Fruit fly (Drosophila melanogaster) S2 (cell line): ENCODE data around the gene CG42331.

Source experiments
- CG8478 ChIP-seq: fragments of >200 bp; optimal IDR thresholded peaks from 2 replicates; lab custom pipeline; 2018
- CTCF ChIP-seq, 2 experiments: fragments of >200 bp; optimal IDR thresholded peaks; 2 replicates each; lab custom pipeline; 2018

The CG42331 gene

DNA sequence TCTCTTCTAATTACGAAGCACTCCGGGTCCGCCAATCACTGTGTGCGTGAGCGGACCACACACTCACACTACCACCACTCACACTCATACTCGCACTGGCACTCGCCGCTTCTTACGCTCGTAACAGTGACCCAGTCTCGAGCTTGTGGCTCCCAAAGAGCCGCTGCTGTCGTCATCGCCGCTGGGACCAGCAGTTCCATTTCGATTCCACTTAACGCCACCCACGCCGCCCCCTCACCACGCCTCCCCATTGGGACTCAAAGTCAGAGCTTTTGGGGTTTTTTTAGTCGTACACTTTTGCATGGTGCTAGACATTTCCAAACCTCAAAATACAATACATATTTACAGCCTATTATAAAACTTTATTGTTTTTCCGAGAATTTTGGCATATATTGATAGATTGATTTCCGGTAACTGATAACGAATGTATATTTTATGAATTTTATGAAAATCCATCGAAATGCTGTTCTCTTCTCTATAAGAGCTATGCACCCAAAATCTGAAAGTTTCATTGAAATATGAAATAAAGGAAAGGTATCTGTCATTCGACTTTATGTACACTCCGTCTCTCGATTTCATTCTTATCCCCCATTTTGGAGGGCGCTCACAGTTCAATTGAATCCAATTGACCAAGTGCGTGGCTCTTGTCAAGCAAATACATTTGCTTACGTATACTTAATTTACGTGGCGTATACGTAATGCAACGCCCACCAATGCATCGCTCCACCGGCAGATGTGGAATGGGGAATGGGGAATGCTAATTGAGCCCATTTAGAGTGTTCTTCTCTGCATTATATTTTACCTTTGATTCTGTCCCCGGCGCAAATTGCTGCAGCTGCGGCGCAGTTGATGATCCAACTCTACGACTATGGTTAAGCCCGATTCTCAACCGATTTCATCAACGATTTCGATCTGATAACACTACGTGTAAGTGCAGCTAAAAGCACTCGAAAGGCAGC lies at the start of gene CG42331:
Gene CG42331, plus strand, starts transcription at position 909 of the 959 bp plus-strand sequence.
- TF ChIP-seq CG8478 (lab: Kevin White, UChicago) (no peak), CTCF (optimal IDR thresholded peaks at IDR 0.05; lab: Kevin White, UChicago) (no peak)

DNA sequence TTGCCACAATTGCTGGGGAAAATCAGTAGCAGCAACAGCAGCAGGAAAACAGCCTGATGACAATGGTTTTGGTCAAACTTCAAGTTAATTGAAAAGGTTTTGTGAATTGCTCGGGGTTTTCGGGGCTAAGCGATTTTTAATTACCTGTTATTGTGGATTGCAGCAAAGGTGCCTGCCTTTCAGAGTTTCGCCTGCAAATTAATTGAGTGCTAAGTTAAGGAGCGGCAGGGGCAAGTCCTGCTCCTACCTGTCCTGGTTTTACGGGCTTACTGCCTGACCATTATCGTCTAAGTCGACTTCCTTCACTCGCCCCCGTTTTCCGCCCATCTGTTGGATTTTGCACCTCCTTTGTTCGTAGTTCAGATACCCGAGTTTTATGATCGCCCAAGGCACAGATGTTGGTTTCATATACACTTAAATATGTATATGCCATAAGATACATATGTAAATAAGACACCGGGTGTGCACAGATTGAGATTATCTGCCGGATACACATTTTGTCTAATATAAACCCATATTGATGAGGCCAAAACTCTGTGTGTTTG lies 45.6 kb upstream of the CG42331 start:
- TF ChIP-seq CTCF (optimal IDR thresholded peaks at IDR 0.05; lab: Kevin White, UChicago) (no peak), CG8478 (lab: Kevin White, UChicago) (no peak)

DNA sequence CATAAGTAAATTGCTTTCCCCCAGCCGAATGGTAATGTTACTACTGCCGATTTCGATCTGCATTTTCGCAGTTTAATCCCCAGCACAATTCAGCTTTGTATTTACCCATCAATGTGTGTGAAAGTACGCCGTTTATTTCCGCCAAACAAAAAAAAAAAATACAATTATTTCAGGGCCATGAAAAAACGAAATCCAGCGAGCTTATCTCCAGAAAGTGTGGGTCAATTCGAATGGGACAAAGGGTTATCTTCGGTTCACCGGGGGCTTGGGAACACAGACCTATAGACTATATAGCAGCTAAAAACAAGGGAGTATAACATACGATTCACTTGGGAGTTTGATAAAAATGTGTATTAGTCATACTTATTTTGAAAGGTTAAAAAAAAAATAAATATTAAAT lies 44.9 kb upstream of the CG42331 start:
- TF ChIP-seq CTCF (optimal IDR thresholded peaks at IDR 0.05; lab: Kevin White, UChicago), result no peak
- no peak for TF ChIP-seq CG8478 (lab: Kevin White, UChicago)

DNA sequence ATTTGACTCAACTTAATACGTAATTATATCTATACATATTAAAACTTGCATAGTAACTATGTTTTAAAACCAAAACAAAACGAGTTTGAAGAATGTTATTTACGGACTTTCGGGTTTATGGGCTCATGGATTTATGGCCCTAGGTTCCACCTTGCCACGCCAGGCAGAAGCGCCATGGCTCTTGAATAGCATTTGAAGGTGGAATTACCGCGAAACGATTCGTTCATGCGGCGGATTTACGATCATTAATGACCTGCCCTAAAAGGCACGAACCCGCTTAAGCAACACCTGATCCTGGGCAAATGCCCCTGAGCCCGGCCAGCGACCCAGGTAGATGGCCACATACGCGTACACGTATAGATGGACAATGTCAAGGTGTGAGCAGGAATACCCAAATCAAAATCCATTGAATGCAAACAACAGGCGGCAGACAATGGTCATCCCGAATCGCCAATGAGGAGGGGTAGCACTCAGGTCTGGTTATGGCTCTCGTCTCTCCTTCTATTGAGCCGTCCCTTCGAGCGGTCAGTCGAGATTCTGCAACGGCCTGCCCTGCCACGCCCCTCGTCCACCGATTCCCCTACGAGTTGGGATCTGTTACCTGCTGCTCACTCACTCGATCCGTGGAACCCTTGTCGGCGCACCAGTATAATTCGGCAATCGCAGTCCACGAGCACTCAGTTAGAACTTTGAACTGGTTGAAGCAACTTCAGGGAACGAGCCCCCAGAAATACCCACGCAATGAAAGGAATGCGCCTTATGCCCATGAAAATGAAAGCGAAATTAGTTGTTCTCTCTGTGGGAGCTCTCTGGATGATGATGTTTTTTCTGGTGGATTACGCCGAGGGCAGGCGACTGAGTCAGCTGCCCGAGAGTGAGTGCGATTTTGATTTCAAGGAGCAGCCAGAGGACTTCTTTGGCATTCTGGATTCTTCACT lies 22.7 kb upstream of the CG42331 start, which contains the start of gene tld:
Gene tld, plus strand, starts transcription at position 677 of the 938 bp plus-strand sequence.
- TF ChIP-seq CTCF (optimal IDR thresholded peaks at IDR 0.05; lab: Kevin White, UChicago), result no peak
- no peak for TF ChIP-seq CG8478 (lab: Kevin White, UChicago)

DNA sequence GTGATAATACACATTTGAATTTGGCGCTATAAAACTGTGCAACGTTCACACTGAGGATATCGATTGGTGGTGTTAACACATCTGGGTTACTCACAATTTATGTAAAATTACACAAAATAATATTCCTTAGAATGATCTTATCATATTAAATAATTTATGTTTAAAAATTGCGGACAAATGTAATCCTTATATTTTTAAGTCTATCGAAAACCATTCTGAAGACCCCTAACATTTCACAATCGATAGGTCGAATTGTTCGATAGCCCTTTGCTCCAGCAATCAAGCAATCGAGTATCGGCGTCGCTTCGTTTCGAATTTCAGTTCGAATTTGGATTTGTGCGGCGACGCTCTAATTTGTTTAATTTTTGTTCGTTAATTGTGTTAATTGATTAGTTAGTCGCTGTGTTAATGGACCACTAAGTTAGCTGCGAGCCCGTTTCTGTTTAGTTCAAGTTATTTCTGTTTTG lies 18.4 kb upstream of the CG42331 start, which contains the start of gene asp:
Gene asp, plus strand, starts transcription at position 289 of the 467 bp plus-strand sequence.
- TF ChIP-seq CTCF (optimal IDR thresholded peaks at IDR 0.05; lab: Kevin White, UChicago) (no peak), CG8478 (lab: Kevin White, UChicago) (no peak)

DNA sequence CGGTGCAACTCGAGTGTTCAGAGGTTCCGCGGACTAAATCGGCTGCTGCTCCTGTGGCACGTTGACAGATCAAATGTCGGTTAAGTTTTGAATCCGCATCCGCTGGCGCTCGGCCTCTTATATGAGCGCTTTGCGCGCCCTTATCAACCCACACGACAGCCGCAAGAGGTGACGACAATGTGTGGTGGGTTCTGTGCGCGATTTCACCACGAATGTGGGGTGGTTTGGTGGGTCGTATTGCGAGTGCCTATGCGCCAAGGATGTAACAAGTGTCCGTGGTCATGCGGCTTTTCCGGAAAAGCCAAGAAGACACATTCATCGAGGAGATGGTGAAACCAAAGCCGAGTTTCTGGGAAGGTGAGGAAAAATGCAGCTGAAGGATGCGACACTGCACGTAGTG lies 7.0 kb upstream of the CG42331 start, which contains the start of gene AstA:
Gene AstA, minus strand, starts transcription at position 101 of the 400 bp plus-strand sequence.
- TF ChIP-seq CTCF (optimal IDR thresholded peaks at IDR 0.05; lab: Kevin White, UChicago) (no peak), CG8478 (lab: Kevin White, UChicago) (no peak)

DNA sequence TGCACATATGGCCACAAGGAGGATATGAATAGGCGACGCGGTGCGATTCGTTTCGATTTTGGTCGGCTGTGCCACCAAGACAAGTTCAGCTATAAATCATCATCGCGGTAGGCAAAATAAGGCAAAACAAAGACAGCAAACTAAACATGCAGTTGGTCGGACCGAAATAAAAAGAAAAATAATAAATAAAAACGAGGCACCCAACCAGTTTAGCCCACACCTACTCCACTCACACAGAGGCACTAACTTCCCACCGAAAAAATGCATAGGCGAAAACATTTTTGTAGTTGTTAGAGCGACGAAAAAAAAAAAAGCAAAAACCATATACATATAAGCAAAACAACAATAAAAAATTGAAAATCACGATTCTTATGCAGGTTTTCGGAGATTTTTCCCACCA lies 5.3 kb upstream of the CG42331 start:
- no peak for TF ChIP-seq CTCF (optimal IDR thresholded peaks at IDR 0.05; lab: Kevin White, UChicago)
- no peak for TF ChIP-seq CG8478 (lab: Kevin White, UChicago)

DNA sequence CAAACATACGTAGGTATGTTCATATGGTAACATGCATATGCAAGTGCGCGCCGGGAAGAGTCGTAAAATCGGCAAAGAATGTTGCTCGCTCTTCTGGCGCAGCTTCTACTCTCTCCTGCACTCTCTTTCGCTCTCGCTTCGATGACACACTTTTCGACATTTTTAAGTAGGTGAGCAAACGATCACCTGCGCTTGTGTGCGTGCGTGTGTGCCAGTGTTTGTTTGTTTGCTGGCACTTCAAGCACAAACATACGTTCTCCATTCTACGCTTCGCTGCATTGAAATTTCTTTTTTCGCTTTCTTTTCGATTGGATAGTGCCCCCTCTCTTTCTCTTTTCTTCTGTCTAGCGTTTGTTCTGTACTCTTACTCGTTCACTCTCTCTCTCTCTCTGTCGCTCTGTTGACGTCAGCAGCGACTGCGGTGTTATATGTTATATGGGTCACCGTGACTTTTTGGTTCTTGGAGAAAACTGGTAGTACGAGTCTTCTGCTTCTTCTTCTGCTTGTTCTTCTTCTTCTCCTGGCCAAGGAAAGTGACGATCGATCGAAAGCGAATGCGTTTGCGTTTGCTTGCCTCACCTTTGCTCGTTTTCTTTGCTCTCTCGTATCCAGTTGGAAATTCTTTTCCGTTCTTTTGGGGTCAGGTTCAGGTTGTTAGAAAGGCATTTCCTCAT lies 4.2 kb upstream of the CG42331 start:
- TF ChIP-seq CG8478 (lab: Kevin White, UChicago) (no peak), CTCF (optimal IDR thresholded peaks at IDR 0.05; lab: Kevin White, UChicago) (no peak)

DNA sequence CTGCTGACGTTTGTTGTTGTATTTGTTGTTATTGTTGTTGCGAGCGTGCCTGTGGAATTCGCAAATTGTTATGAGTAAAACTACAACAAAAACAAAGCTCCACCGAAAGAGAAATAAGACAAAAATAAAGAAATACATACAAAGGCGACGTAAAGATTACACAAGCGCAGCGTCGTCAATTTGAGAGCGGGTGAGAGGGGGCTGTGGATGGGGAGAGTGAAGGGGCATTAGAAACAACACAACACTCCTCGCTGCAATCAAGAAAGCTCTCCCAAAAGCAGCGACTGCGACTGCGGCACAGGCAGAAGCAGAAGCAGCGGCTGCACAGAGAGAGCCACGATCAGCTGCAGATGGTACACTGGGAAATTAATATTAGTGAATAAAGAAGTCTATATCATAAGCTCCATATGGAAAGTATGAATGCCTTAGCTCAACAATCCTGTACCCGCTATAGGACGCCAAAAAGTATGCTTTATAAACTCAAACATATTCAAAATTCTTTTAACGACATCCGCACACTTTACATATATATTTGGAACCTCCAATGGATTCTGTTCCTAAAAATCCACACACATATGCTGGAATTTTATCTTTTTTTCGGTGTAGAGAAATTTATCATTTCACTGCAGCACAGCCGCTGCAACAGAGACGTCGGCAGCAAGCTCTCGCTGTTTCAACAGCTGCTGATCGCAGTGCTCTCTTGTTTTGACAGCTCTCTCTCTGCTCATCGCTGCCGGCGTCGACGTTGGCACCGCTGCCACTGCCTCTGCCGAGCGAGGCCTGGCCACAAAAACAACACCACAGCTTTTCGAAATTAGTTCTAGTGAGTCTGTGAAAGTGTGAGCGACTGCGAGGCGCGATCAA lies 3.2 kb upstream of the CG42331 start, which contains the start of gene CG13631:
Gene CG13631, plus strand, starts transcription at position 814 of the 864 bp plus-strand sequence.
- TF ChIP-seq CTCF (optimal IDR thresholded peaks at IDR 0.05; lab: Kevin White, UChicago), result no peak
- TF ChIP-seq CG8478 (lab: Kevin White, UChicago), result no peak

DNA sequence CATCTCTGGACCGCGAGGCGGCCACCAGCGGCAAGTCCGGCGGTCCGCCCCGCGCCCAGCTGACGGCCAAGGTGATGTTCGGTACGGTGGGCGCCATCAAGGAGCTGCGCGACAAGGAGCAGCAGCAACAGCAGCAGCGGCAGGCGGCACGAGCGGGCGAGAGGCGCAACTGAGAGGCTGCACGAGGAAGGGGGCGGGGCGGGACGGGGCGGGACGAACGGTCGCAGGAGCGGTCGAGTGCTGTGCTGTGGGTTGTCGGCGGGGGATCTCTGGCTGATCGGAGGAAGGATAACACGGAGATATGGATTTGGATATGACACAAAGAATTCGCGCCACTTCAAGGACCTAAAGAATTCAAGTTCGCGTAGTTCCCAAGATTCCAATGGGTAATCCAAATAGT lies 2.4 kb upstream of the CG42331 start:
- TF ChIP-seq CTCF (optimal IDR thresholded peaks at IDR 0.05; lab: Kevin White, UChicago), result no peak
- no peak for TF ChIP-seq CG8478 (lab: Kevin White, UChicago)

DNA sequence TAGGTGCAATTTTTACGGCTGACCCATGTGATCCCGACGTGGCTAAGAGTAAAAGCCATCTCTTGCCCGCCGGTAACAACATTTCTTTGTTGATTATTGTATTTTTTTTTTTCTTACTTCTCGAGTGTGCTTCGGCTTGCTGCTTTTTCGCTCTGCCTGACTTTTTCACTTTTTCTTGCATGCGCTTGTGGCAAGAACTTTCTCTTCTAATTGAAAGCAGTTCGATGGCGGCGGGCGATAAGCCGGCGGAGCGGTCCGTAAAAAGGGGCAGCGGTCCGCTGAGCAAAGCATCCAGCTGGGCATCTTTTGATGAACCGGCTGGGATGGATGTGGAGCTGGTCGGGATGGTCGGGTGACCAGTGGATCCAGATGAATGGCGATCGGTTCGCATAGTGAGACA lies 1.0 kb downstream of the CG42331 start:
- TF ChIP-seq CG8478 (lab: Kevin White, UChicago) (no peak), CTCF (optimal IDR thresholded peaks at IDR 0.05; lab: Kevin White, UChicago) (no peak)

DNA sequence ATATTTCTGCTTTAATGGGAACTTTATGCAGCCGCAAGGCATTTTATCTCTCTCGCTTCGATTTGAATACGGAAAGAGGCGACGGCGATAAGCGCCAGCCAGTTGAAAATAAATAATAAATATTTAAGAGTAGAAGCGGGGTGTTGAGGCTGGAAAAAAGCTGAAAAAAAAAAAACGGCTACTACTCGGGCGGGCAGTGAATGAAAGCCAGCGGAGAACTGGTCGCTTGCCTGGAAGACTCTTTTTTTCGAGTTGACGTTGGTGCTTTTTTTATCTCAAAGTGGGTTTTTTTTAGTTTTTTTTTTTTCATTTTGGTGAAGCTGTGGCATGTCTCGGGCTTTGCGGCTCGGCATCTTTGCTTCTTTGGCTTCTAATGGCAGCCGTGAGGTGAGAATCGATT lies 1.4 kb downstream of the CG42331 start:
- no peak for TF ChIP-seq CG8478 (lab: Kevin White, UChicago)
- no peak for TF ChIP-seq CTCF (optimal IDR thresholded peaks at IDR 0.05; lab: Kevin White, UChicago)
